Worm (Caenorhabditis elegans) whole organism, L1 larva: Measurements from ENCODE around the gene amt-4.
A peak's percentile ranks its signal among the peaks of the same experiment; 100 is the strongest.

Experiments
- C34B4.2 ChIP-seq: sonication (generic microtip); optimal IDR thresholded peaks from 2 replicates; lab custom pipeline; 2017; ENCODE audit warnings: mild to moderate bottlenecking, missing genetic modification characterization, missing compliant biosample characterization
- Y116A8C.19 ChIP-seq: sonication (generic microtip); optimal IDR thresholded peaks from 2 replicates; lab custom pipeline; 2016; ENCODE audit warnings: missing compliant biosample characterization, missing genetic modification characterization, borderline replicate concordance
- aha-1 ChIP-seq: fragments of 150-350 bp; optimal IDR thresholded peaks from 2 replicates; lab custom pipeline; 2014; ENCODE audit warnings: missing biosample characterization, missing genetic modification characterization
- ama-1 ChIP-seq: fragments of 150-350 bp; optimal IDR thresholded peaks from 2 replicates; lab custom pipeline; 2014
- blmp-1 ChIP-seq: fragments of 150-350 bp; optimal IDR thresholded peaks from 2 replicates; lab custom pipeline; 2014; ENCODE audit warnings: missing biosample characterization, missing genetic modification characterization
- ceh-63 ChIP-seq: fragments of 200-800 bp; sonication (Bioruptor generic); optimal IDR thresholded peaks from 2 replicates; lab custom pipeline; 2018; ENCODE audit warnings: mild to moderate bottlenecking, missing genetic modification characterization, missing compliant biosample characterization
- ceh-8 ChIP-seq: fragments of 200-800 bp; sonication (Bioruptor generic); optimal IDR thresholded peaks from 2 replicates; lab custom pipeline; 2018; ENCODE audit warnings: mild to moderate bottlenecking, missing genetic modification characterization, moderate library complexity, missing compliant biosample characterization
- ceh-82 ChIP-seq, 3 experiments: fragments of 150-350 bp in 1 of 3; sonication (generic microtip) in 2 of 3; optimal IDR thresholded peaks; 2 replicates each; lab custom pipeline; 2014 to 2017; ENCODE audit warnings: missing biosample characterization in 3 of 3, missing genetic modification characterization in 3 of 3
- ceh-90 ChIP-seq: sonication (generic microtip); optimal IDR thresholded peaks from 2 replicates; lab custom pipeline; 2016; ENCODE audit warnings: missing genetic modification characterization, missing compliant biosample characterization
- ces-1 ChIP-seq: fragments of 150-350 bp; optimal IDR thresholded peaks from 2 replicates; lab custom pipeline; 2014; ENCODE audit warnings: missing biosample characterization, missing genetic modification reagents, missing genetic modification characterization
- efl-1 ChIP-seq, 4 experiments: fragments of 150-350 bp; optimal IDR thresholded peaks in 3 of 4; peaks in 1 of 4; 1 replicate in 1 of 4; 2 replicates in 3 of 4; lab custom pipeline; 2014; ENCODE audit warnings: missing biosample characterization in 2 of 4, missing genetic modification characterization in 2 of 4, missing genetic modification reagents in 2 of 4
- egl-27 ChIP-seq, 2 experiments: fragments of 150-350 bp in 1 of 2; sonication (generic microtip); optimal IDR thresholded peaks; 3 replicates each; lab custom pipeline; 2017 to 2018; ENCODE audit warnings: missing biosample characterization in 2 of 2, missing genetic modification characterization in 2 of 2, missing genetic modification reagents in 2 of 2
- ets-5 ChIP-seq: fragments of 200-800 bp; sonication (Bioruptor generic); IDR thresholded peaks from 2 replicates; pipeline ENCODE4 v1.3.6; 2022; ENCODE audit warnings: missing genetic modification characterization, missing compliant biosample characterization
- fkh-4 ChIP-seq: sonication (generic microtip); optimal IDR thresholded peaks from 2 replicates; lab custom pipeline; 2016; ENCODE audit warnings: missing compliant biosample characterization, missing genetic modification characterization, borderline replicate concordance
- fkh-8 ChIP-seq: sonication (generic microtip); optimal IDR thresholded peaks from 2 replicates; lab custom pipeline; 2016; ENCODE audit warnings: mild to moderate bottlenecking, missing genetic modification characterization, missing compliant biosample characterization
- fos-1 ChIP-seq: fragments of 150-350 bp; optimal IDR thresholded peaks from 2 replicates; lab custom pipeline; 2014; ENCODE audit warnings: missing biosample characterization, missing genetic modification characterization
- hlh-17 ChIP-seq: fragments of 200-800 bp; sonication (Bioruptor generic); optimal IDR thresholded peaks from 2 replicates; lab custom pipeline; 2018; ENCODE audit warnings: missing genetic modification characterization, mild to moderate bottlenecking, missing compliant biosample characterization, moderate library complexity, borderline replicate concordance
- isw-1 ChIP-seq: fragments of 200-800 bp; sonication (Bioruptor generic); IDR thresholded peaks from 2 replicates; pipeline ENCODE4 v1.3.6; 2022; ENCODE audit warnings: missing genetic modification characterization, missing compliant biosample characterization
- jun-1 ChIP-seq: fragments of 150-350 bp; optimal IDR thresholded peaks from 2 replicates; lab custom pipeline; 2014; ENCODE audit warnings: missing biosample characterization, missing genetic modification reagents, missing genetic modification characterization
- lin-14 ChIP-seq: fragments of 200-800 bp; sonication (Bioruptor generic); optimal IDR thresholded peaks from 2 replicates; lab custom pipeline; 2018; ENCODE audit warnings: mild to moderate bottlenecking, missing genetic modification characterization, moderate library complexity, missing compliant biosample characterization
- lin-15B ChIP-seq: fragments of 150-350 bp; sonication (generic microtip); optimal IDR thresholded peaks from 3 replicates; lab custom pipeline; 2014; ENCODE audit warnings: missing biosample characterization, missing genetic modification characterization
- lin-35 ChIP-seq, 2 experiments: fragments of 150-350 bp; optimal IDR thresholded peaks; 2 replicates each; lab custom pipeline; 2014; ENCODE audit warnings: missing biosample characterization in 2 of 2, missing genetic modification characterization in 2 of 2, missing genetic modification reagents in 2 of 2
- lin-39 ChIP-seq: fragments of 150-350 bp; optimal IDR thresholded peaks from 2 replicates; lab custom pipeline; 2014; ENCODE audit warnings: missing biosample characterization, missing genetic modification reagents, missing genetic modification characterization
- lir-3 ChIP-seq: sonication (generic microtip); optimal IDR thresholded peaks from 2 replicates; lab custom pipeline; 2016; ENCODE audit warnings: mild to moderate bottlenecking, missing genetic modification characterization, moderate library complexity, missing compliant biosample characterization; ENCODE audit not compliant: poor library complexity
- lsy-2 ChIP-seq, 2 experiments: fragments of 150-350 bp; optimal IDR thresholded peaks; 2 replicates each; lab custom pipeline; 2014; ENCODE audit warnings: missing biosample characterization in 2 of 2, missing genetic modification characterization in 2 of 2
- mab-9 ChIP-seq: fragments of 200-800 bp; sonication (Bioruptor generic); IDR thresholded peaks from 2 replicates; pipeline ENCODE4 v1.3.6; 2022; ENCODE audit warnings: missing genetic modification reagents, missing genetic modification characterization, missing compliant biosample characterization
- mdl-1 ChIP-seq, 2 experiments: fragments of 150-350 bp; optimal IDR thresholded peaks; 2 replicates each; lab custom pipeline; 2014 to 2017; ENCODE audit warnings: missing biosample characterization in 2 of 2, missing genetic modification characterization in 2 of 2, inconsistent platforms in 1 of 2
- mep-1 ChIP-seq: fragments of 150-350 bp; optimal IDR thresholded peaks from 2 replicates; lab custom pipeline; 2014; ENCODE audit warnings: missing biosample characterization, missing genetic modification characterization
- nhr-11 ChIP-seq: fragments of 150-350 bp; optimal IDR thresholded peaks from 2 replicates; lab custom pipeline; 2014; ENCODE audit warnings: missing biosample characterization, missing genetic modification characterization
- nhr-12 ChIP-seq: sonication (generic microtip); optimal IDR thresholded peaks from 2 replicates; lab custom pipeline; 2017; ENCODE audit warnings: missing biosample characterization, missing genetic modification characterization
- nhr-19 ChIP-seq: fragments of 200-800 bp; sonication (Bioruptor generic); conservative IDR thresholded peaks from 2 replicates; pipeline ENCODE4 v1.3.6; 2022; ENCODE audit warnings: missing genetic modification characterization, missing compliant biosample characterization
- nhr-20 ChIP-seq: sonication (generic microtip); optimal IDR thresholded peaks from 2 replicates; lab custom pipeline; 2016; ENCODE audit warnings: mild to moderate bottlenecking, missing genetic modification characterization, missing compliant biosample characterization
- nhr-76 ChIP-seq: sonication (generic microtip); optimal IDR thresholded peaks from 2 replicates; lab custom pipeline; 2017; ENCODE audit warnings: missing biosample characterization, missing genetic modification characterization
- nhr-77 ChIP-seq: fragments of 150-350 bp; optimal IDR thresholded peaks from 2 replicates; lab custom pipeline; 2014; ENCODE audit warnings: missing biosample characterization, missing genetic modification characterization
- nhr-90 ChIP-seq: sonication (generic microtip); optimal IDR thresholded peaks from 2 replicates; lab custom pipeline; 2016; ENCODE audit warnings: mild to moderate bottlenecking, missing genetic modification characterization, missing compliant biosample characterization; ENCODE audit not compliant: poor library complexity
- skn-1 ChIP-seq: fragments of 150-350 bp; optimal IDR thresholded peaks from 2 replicates; lab custom pipeline; 2014; ENCODE audit warnings: missing biosample characterization, missing genetic modification characterization
- snpc-4 ChIP-seq: fragments of 150-350 bp; optimal IDR thresholded peaks from 2 replicates; lab custom pipeline; 2014; ENCODE audit warnings: missing biosample characterization, missing genetic modification characterization
- snu-23 ChIP-seq: sonication (generic microtip); optimal IDR thresholded peaks from 2 replicates; lab custom pipeline; 2016; ENCODE audit warnings: missing genetic modification characterization, missing compliant biosample characterization
- sox-4 ChIP-seq: sonication (generic microtip); optimal IDR thresholded peaks from 2 replicates; lab custom pipeline; 2016; ENCODE audit warnings: missing genetic modification characterization, missing compliant biosample characterization
- sptf-1 ChIP-seq: fragments of 150-350 bp; optimal IDR thresholded peaks from 2 replicates; lab custom pipeline; 2014; ENCODE audit warnings: missing biosample characterization, missing genetic modification characterization
- sup-37 ChIP-seq: fragments of 200-800 bp; sonication (Bioruptor generic); optimal IDR thresholded peaks from 2 replicates; lab custom pipeline; 2018; ENCODE audit warnings: mild to moderate bottlenecking, missing genetic modification characterization, missing compliant biosample characterization
- swsn-7 ChIP-seq: sonication (generic microtip); optimal IDR thresholded peaks from 2 replicates; lab custom pipeline; 2016; ENCODE audit warnings: missing genetic modification characterization, missing compliant biosample characterization
- tbx-2 ChIP-seq: sonication (generic microtip); optimal IDR thresholded peaks from 2 replicates; lab custom pipeline; 2016; ENCODE audit warnings: missing genetic modification characterization, missing compliant biosample characterization
- tlp-1 ChIP-seq: fragments of 150-350 bp; optimal IDR thresholded peaks from 2 replicates; lab custom pipeline; 2014; ENCODE audit warnings: missing biosample characterization, missing genetic modification characterization
- unc-130 ChIP-seq: fragments of 150-350 bp; optimal IDR thresholded peaks from 2 replicates; lab custom pipeline; 2017; ENCODE audit warnings: missing biosample characterization, missing genetic modification characterization, inconsistent platforms
- unc-62 ChIP-seq: fragments of 150-350 bp; optimal IDR thresholded peaks from 2 replicates; lab custom pipeline; 2014; ENCODE audit warnings: missing biosample characterization, missing genetic modification reagents, missing genetic modification characterization
- unc-86 ChIP-seq: sonication (generic microtip); optimal IDR thresholded peaks from 2 replicates; lab custom pipeline; 2016; ENCODE audit warnings: missing genetic modification characterization, missing compliant biosample characterization
- unc-98 ChIP-seq: fragments of 200-800 bp; sonication (Bioruptor generic); IDR thresholded peaks from 2 replicates; pipeline ENCODE4 v1.3.6; 2022; ENCODE audit warnings: missing genetic modification characterization, missing compliant biosample characterization
- xbp-1 ChIP-seq: sonication (generic microtip); optimal IDR thresholded peaks from 2 replicates; lab custom pipeline; 2016; ENCODE audit warnings: missing genetic modification characterization, missing compliant biosample characterization
- zag-1 ChIP-seq: fragments of 150-350 bp; optimal IDR thresholded peaks from 2 replicates; lab custom pipeline; 2014; ENCODE audit warnings: missing biosample characterization, missing genetic modification characterization
- ztf-11 ChIP-seq, 2 experiments: sonication (generic microtip); optimal IDR thresholded peaks; 2 replicates each; lab custom pipeline; 2016 to 2017; ENCODE audit warnings: missing genetic modification characterization in 2 of 2, missing biosample characterization in 1 of 2, missing compliant biosample characterization in 1 of 2
- ztf-4 ChIP-seq: fragments of 150-350 bp; optimal IDR thresholded peaks from 2 replicates; lab custom pipeline; 2014; ENCODE audit warnings: missing biosample characterization, missing genetic modification characterization

The amt-4 gene

DNA sequence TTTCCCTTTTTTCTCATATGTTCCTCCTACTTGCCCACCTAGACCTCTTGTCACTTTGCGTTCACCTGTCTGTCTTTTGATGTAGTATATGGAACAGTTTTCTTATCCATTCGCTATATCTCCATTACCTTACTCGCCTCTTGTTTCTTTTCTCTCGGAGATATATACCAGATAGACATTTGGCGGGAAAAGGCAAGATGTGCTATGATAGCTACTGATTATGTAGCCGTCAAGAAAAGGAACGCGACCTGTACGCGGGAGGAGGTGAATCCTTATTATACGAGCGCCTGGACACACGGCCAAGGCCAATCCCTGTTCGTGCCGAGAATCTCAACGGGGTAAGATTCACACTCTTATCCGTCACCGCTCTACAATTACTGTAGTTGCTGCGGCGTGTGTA, 12.1 kb upstream of the amt-4 start:
- TF ChIP-seq isw-1 (GFP tag; lab: Robert Waterston, UW), result no peak

ce11 chrX:4553491-4553890, 11.6 kb upstream of the amt-4 start:
- TF ChIP-seq lin-35 (GFP tag; optimal IDR thresholded peaks at IDR 0.05; lab: Kevin White, UChicago), result peak in 1 of 2 experiments; percentile 40
- TF ChIP-seq ceh-63 (GFP tag; lab: Kevin White, UChicago), result no peak
- TF ChIP-seq sup-37 (GFP tag; lab: Kevin White, UChicago), result no peak
- TF ChIP-seq efl-1 (optimal IDR thresholded peaks at IDR 0.05; lab: Kevin White, UChicago), result no peak
- TF ChIP-seq efl-1 (GFP tag; optimal IDR thresholded peaks at IDR 0.05 in 1 of 2; lab: Kevin White, UChicago), result peak in 1 of 2 experiments; percentile 32
- TF ChIP-seq aha-1, result no peak
- no peak for TF ChIP-seq ztf-11 (tag; optimal IDR thresholded peaks at IDR 0.05; lab: Kevin White, UChicago)
- no peak for TF ChIP-seq unc-98
- TF ChIP-seq ets-5 (GFP tag; lab: Robert Waterston, UW), result no peak
- no peak for TF ChIP-seq snpc-4
- TF ChIP-seq hlh-17, result no peak
- TF ChIP-seq sptf-1, result no peak
- TF ChIP-seq skn-1 (tag; lab: Kevin White, UChicago), result no peak
- TF ChIP-seq egl-27 (tag; optimal IDR thresholded peaks at IDR 0.05; lab: Kevin White, UChicago), result no peak
- no peak for TF ChIP-seq C34B4.2
- no peak for TF ChIP-seq nhr-77
- no peak for TF ChIP-seq sox-4 (tag; lab: Kevin White, UChicago)
- no peak for TF ChIP-seq xbp-1 (tag; lab: Kevin White, UChicago)
- no peak for TF ChIP-seq ceh-90 (tag; lab: Kevin White, UChicago)
- no peak for TF ChIP-seq tlp-1
- TF ChIP-seq unc-62 (GFP tag; lab: Kevin White, UChicago), result no peak
- no peak for TF ChIP-seq tbx-2
- no peak for TF ChIP-seq lin-15B
- TF ChIP-seq nhr-20 (tag; lab: Kevin White, UChicago), result no peak
- peak; percentile 17 for TF ChIP-seq snu-23 (GFP tag; lab: Kevin White, UChicago)
- TF ChIP-seq ces-1 (GFP tag; lab: Kevin White, UChicago), result no peak
- TF ChIP-seq ztf-4 (tag; lab: Kevin White, UChicago), result no peak
- no peak for TF ChIP-seq swsn-7
- no peak for TF ChIP-seq lir-3 (tag; lab: Kevin White, UChicago)
- peak in 1 of 2 experiments; percentile 13 for TF ChIP-seq lsy-2 (tag; optimal IDR thresholded peaks at IDR 0.05; lab: Kevin White, UChicago)
- TF ChIP-seq fkh-8, result no peak
- no peak for TF ChIP-seq nhr-12 (tag; lab: Kevin White, UChicago)
- peak; percentile 32 for TF ChIP-seq blmp-1 (tag; lab: Kevin White, UChicago)
- no peak for TF ChIP-seq lin-39
- TF ChIP-seq nhr-90 (tag; lab: Kevin White, UChicago), result no peak
- no peak for TF ChIP-seq mab-9 (GFP tag; lab: Robert Waterston, UW)
- no peak for TF ChIP-seq isw-1 (GFP tag; lab: Robert Waterston, UW)
- TF ChIP-seq mep-1, result no peak
- no peak for TF ChIP-seq ama-1 (lab: Kevin White, UChicago)
- no peak for TF ChIP-seq ceh-8 (GFP tag; lab: Kevin White, UChicago)
- no peak for TF ChIP-seq nhr-76 (tag; lab: Kevin White, UChicago)
- peak; percentile 72 for TF ChIP-seq lin-14
- no peak for TF ChIP-seq fos-1
- TF ChIP-seq unc-86 (tag; lab: Kevin White, UChicago), result no peak
- no peak for TF ChIP-seq nhr-11 (tag; lab: Kevin White, UChicago)
- TF ChIP-seq nhr-19 (GFP tag; lab: Robert Waterston, UW), result no peak
- no peak for TF ChIP-seq unc-130
- no peak for TF ChIP-seq ceh-82 (tag; optimal IDR thresholded peaks at IDR 0.05; lab: Kevin White, UChicago)
- peak in 1 of 2 experiments; percentile 11 for TF ChIP-seq mdl-1 (tag; optimal IDR thresholded peaks at IDR 0.05; lab: Kevin White, UChicago)
- no peak for TF ChIP-seq fkh-4
- no peak for TF ChIP-seq Y116A8C.19 (tag; lab: Kevin White, UChicago)
- TF ChIP-seq zag-1 (tag; lab: Kevin White, UChicago), result no peak
- TF ChIP-seq jun-1, result no peak
